Worm (Caenorhabditis elegans): ENCODE data around the gene C28A5.6.

- TF ChIP-seq unc-62 (GFP tag; optimal IDR thresholded peaks at IDR 0.05) (no peak), pqm-1 (tag; optimal IDR thresholded peaks at IDR 0.05) (no peak), ztf-4 (tag; optimal IDR thresholded peaks at IDR 0.05) (no peak), nhr-12 (tag; optimal IDR thresholded peaks at IDR 0.05) (no peak), nhr-11 (tag; optimal IDR thresholded peaks at IDR 0.05) (no peak), skn-1 (tag; optimal IDR thresholded peaks at IDR 0.05) (no peak), ztf-11 (tag; optimal IDR thresholded peaks at IDR 0.05) (no peak), lin-39 (tag; optimal IDR thresholded peaks at IDR 0.05) (no peak), nhr-237 (tag; optimal IDR thresholded peaks at IDR 0.05) (no peak)
These were observed 11.3 kb downstream of the C28A5.6 start, which contains the start of the genes R07E5.19 and pdcd-2 for ce11 chrIII:4417956-4418355.
